Fruit fly (Drosophila melanogaster) whole organism, embryonic: ENCODE results near the gene bero.
A peak's percentile ranks its signal among the peaks of the same experiment; 100 is the strongest.

Experiments
- ATbp ChIP-seq: fragments of 200-800 bp; sonication (Bioruptor generic); optimal IDR thresholded peaks from 2 replicates; lab custom pipeline; 2017; ENCODE audit warnings: missing biosample characterization, mild to moderate bottlenecking, missing genetic modification characterization, missing genetic modification reagents
- Adf1 ChIP-seq: fragments of 200-800 bp; sonication (Bioruptor generic); IDR thresholded peaks from 2 replicates; pipeline ENCODE4 v1.3.6; 2022; ENCODE audit warnings: missing biosample characterization, missing genetic modification characterization
- CG11504 ChIP-seq: fragments of 200-800 bp; sonication (Bioruptor generic); optimal IDR thresholded peaks from 3 replicates; lab custom pipeline; 2019; ENCODE audit warnings: missing biosample characterization, mild to moderate bottlenecking, missing genetic modification characterization, moderate library complexity
- CG13287 ChIP-seq: fragments of 200-800 bp; sonication (Bioruptor generic); IDR thresholded peaks from 2 replicates; pipeline ENCODE4 v1.3.6; 2022; ENCODE audit warnings: missing biosample characterization, missing genetic modification characterization; ENCODE audit not compliant: partially characterized antibody
- CG15514 ChIP-seq: fragments of 200-800 bp; sonication (Bioruptor generic); optimal IDR thresholded peaks from 3 replicates; lab custom pipeline; 2017; ENCODE audit warnings: missing biosample characterization, missing genetic modification characterization, mild to moderate bottlenecking, moderate library complexity, missing genetic modification reagents
- CG15601 ChIP-seq: fragments of 200-800 bp; sonication (Bioruptor generic); optimal IDR thresholded peaks from 3 replicates; lab custom pipeline; 2019; ENCODE audit warnings: missing biosample characterization, mild to moderate bottlenecking, missing genetic modification characterization, moderate library complexity
- CG1603 ChIP-seq: fragments of 200-800 bp; sonication (Bioruptor generic); optimal IDR thresholded peaks from 2 replicates; lab custom pipeline; 2019; ENCODE audit warnings: missing biosample characterization, mild to moderate bottlenecking, missing genetic modification characterization, moderate library complexity
- CG17359 ChIP-seq: fragments of 200-800 bp; sonication (Bioruptor generic); optimal IDR thresholded peaks from 3 replicates; lab custom pipeline; 2018; ENCODE audit warnings: missing biosample characterization, mild to moderate bottlenecking, missing genetic modification characterization, moderate library complexity
- CG2199 ChIP-seq: fragments of 200-800 bp; sonication (Bioruptor generic); IDR thresholded peaks from 3 replicates; pipeline ENCODE4 v1.3.6; 2022; ENCODE audit warnings: missing biosample characterization, missing genetic modification characterization
- CG4617 ChIP-seq: fragments of 200-800 bp; sonication (Bioruptor generic); optimal IDR thresholded peaks from 3 replicates; lab custom pipeline; 2016; ENCODE audit warnings: missing biosample characterization, missing genetic modification characterization, borderline replicate concordance
- CG4707 ChIP-seq: fragments of 200-800 bp; sonication (Bioruptor generic); optimal IDR thresholded peaks from 2 replicates; lab custom pipeline; 2018; ENCODE audit warnings: missing biosample characterization, mild to moderate bottlenecking, missing genetic modification characterization, moderate library complexity
- CG4854 ChIP-seq: fragments of 200-800 bp; sonication (Bioruptor generic); optimal IDR thresholded peaks from 2 replicates; lab custom pipeline; 2016; ENCODE audit warnings: missing biosample characterization, missing genetic modification characterization, inconsistent platforms
- CG6654 ChIP-seq: fragments of 200-800 bp; sonication (Bioruptor generic); optimal IDR thresholded peaks from 2 replicates; lab custom pipeline; 2017; ENCODE audit warnings: missing biosample characterization, mild to moderate bottlenecking, missing genetic modification characterization
- CG6791 ChIP-seq: fragments of 200-800 bp; sonication (Bioruptor generic); IDR thresholded peaks from 3 replicates; pipeline ENCODE4 v1.3.6; 2022; ENCODE audit warnings: missing biosample characterization, missing genetic modification characterization; ENCODE audit not compliant: partially characterized antibody
- CG6813 ChIP-seq: fragments of 200-800 bp; sonication (Bioruptor generic); optimal IDR thresholded peaks from 2 replicates; lab custom pipeline; 2017; ENCODE audit warnings: missing biosample characterization, missing genetic modification characterization, mild to moderate bottlenecking, moderate library complexity, missing genetic modification reagents
- CG7928 ChIP-seq: fragments of 200-800 bp; sonication (Bioruptor generic); optimal IDR thresholded peaks from 2 replicates; lab custom pipeline; 2017; ENCODE audit warnings: missing biosample characterization, mild to moderate bottlenecking, missing genetic modification characterization
- CG8281 ChIP-seq: fragments of 200-800 bp; sonication (Bioruptor generic); optimal IDR thresholded peaks from 2 replicates; lab custom pipeline; 2018; ENCODE audit warnings: missing biosample characterization, mild to moderate bottlenecking, missing genetic modification characterization, moderate library complexity
- CG8478 ChIP-seq: fragments of >200 bp; optimal IDR thresholded peaks from 2 replicates; lab custom pipeline; 2018
- CG9876 ChIP-seq: fragments of 200-800 bp; sonication (Bioruptor generic); optimal IDR thresholded peaks from 2 replicates; lab custom pipeline; 2016; ENCODE audit warnings: missing biosample characterization, missing genetic modification characterization
- CG9932 ChIP-seq: fragments of 200-800 bp; sonication (Bioruptor generic); IDR thresholded peaks from 2 replicates; pipeline ENCODE4 v1.3.6; 2022; ENCODE audit warnings: missing biosample characterization, missing genetic modification characterization
- Chrac-16 ChIP-seq: fragments of 200-800 bp; sonication (Bioruptor generic); optimal IDR thresholded peaks from 3 replicates; lab custom pipeline; 2016; ENCODE audit warnings: missing biosample characterization, missing genetic modification characterization
- Deaf1 ChIP-seq: fragments of 200-800 bp; optimal IDR thresholded peaks from 3 replicates; lab custom pipeline; 2019; ENCODE audit warnings: missing biosample characterization, mild to moderate bottlenecking, missing genetic modification characterization, moderate library complexity
- E2f2 ChIP-seq: fragments of 200-800 bp; sonication (Bioruptor generic); IDR thresholded peaks from 2 replicates; pipeline ENCODE4 v1.3.6; 2022; ENCODE audit warnings: missing biosample characterization, missing genetic modification characterization
- ERR ChIP-seq: fragments of 200-800 bp; sonication (Bioruptor generic); optimal IDR thresholded peaks from 2 replicates; lab custom pipeline; 2016; ENCODE audit warnings: missing biosample characterization, missing genetic modification characterization
- Hey ChIP-seq: fragments of 200-800 bp; sonication (Bioruptor generic); optimal IDR thresholded peaks from 3 replicates; lab custom pipeline; 2018; ENCODE audit warnings: missing biosample characterization, mild to moderate bottlenecking, missing genetic modification characterization
- Max ChIP-seq: fragments of 200-800 bp; sonication (Bioruptor generic); optimal IDR thresholded peaks from 2 replicates; lab custom pipeline; 2016; ENCODE audit warnings: missing biosample characterization, mild to moderate bottlenecking, missing genetic modification characterization
- Med ChIP-seq: fragments of 200-800 bp; sonication (Bioruptor generic); peaks from one replicate; lab custom pipeline; 2016; ENCODE audit warnings: missing biosample characterization, missing genetic modification characterization, mild to moderate bottlenecking, inconsistent platforms, moderate library complexity
- Meics ChIP-seq: fragments of 200-800 bp; sonication (Bioruptor generic); optimal IDR thresholded peaks from 2 replicates; lab custom pipeline; 2017; ENCODE audit warnings: missing biosample characterization, mild to moderate bottlenecking, missing genetic modification characterization
- NK7.1 ChIP-seq: fragments of 200-800 bp; sonication (Bioruptor generic); optimal IDR thresholded peaks from 3 replicates; lab custom pipeline; 2016; ENCODE audit warnings: missing biosample characterization, missing genetic modification characterization
- Neu2 ChIP-seq: fragments of 200-800 bp; sonication (Bioruptor generic); optimal IDR thresholded peaks from 3 replicates; lab custom pipeline; 2016; ENCODE audit warnings: missing biosample characterization, missing genetic modification characterization, borderline replicate concordance
- Ptx1 ChIP-seq: fragments of 200-800 bp; sonication (Bioruptor generic); IDR thresholded peaks from 2 replicates; pipeline ENCODE4 v1.3.6; 2022; ENCODE audit warnings: missing biosample characterization, missing genetic modification characterization
- Sox102F ChIP-seq: fragments of 200-800 bp; sonication (Bioruptor generic); optimal IDR thresholded peaks from 2 replicates; lab custom pipeline; 2018; ENCODE audit warnings: missing biosample characterization, mild to moderate bottlenecking, missing genetic modification characterization, moderate library complexity
- Sry-δ ChIP-seq: fragments of 200-800 bp; sonication (Bioruptor generic); optimal IDR thresholded peaks from 2 replicates; lab custom pipeline; 2016; ENCODE audit warnings: missing biosample characterization, missing genetic modification characterization
- Taf1 ChIP-seq: fragments of 200-800 bp; sonication (Bioruptor generic); IDR thresholded peaks from 2 replicates; pipeline ENCODE4 v1.3.6; 2022; ENCODE audit warnings: missing biosample characterization, missing genetic modification characterization
- ato ChIP-seq: fragments of 200-800 bp; sonication (Bioruptor generic); IDR thresholded peaks from 2 replicates; pipeline ENCODE4 v1.3.6; 2022; ENCODE audit warnings: missing biosample characterization, missing genetic modification characterization; ENCODE audit not compliant: partially characterized antibody
- az2 ChIP-seq: fragments of 200-800 bp; sonication (Bioruptor generic); optimal IDR thresholded peaks from 3 replicates; lab custom pipeline; 2016; ENCODE audit warnings: missing biosample characterization, missing genetic modification characterization
- chn ChIP-seq: fragments of 200-800 bp; sonication (Bioruptor generic); optimal IDR thresholded peaks from 2 replicates; lab custom pipeline; 2016; ENCODE audit warnings: missing biosample characterization, missing genetic modification characterization
- gem ChIP-seq: fragments of 200-800 bp; sonication (Bioruptor generic); optimal IDR thresholded peaks from 2 replicates; lab custom pipeline; 2019; ENCODE audit warnings: missing biosample characterization, mild to moderate bottlenecking, missing genetic modification characterization, moderate library complexity
- jing ChIP-seq: fragments of 200-800 bp; sonication (Bioruptor generic); optimal IDR thresholded peaks from 2 replicates; lab custom pipeline; 2018; ENCODE audit warnings: missing biosample characterization, mild to moderate bottlenecking, missing genetic modification characterization
- otp ChIP-seq: fragments of 200-800 bp; sonication (Bioruptor generic); IDR thresholded peaks from 3 replicates; pipeline ENCODE4, ENCODE4 v1.3.6; 2022; ENCODE audit warnings: missing biosample characterization, missing genetic modification characterization
- pita ChIP-seq: fragments of 200-800 bp; sonication (Bioruptor generic); optimal IDR thresholded peaks from 2 replicates; lab custom pipeline; 2017; ENCODE audit warnings: missing biosample characterization, mild to moderate bottlenecking, missing genetic modification characterization
- pzg ChIP-seq: fragments of 200-800 bp; sonication (Bioruptor generic); optimal IDR thresholded peaks from 3 replicates; lab custom pipeline; 2018; ENCODE audit warnings: missing biosample characterization, mild to moderate bottlenecking, missing genetic modification characterization, moderate library complexity
- ranshi ChIP-seq: fragments of 200-800 bp; sonication (Bioruptor generic); IDR thresholded peaks from 2 replicates; pipeline ENCODE4 v1.3.6; 2022; ENCODE audit warnings: missing biosample characterization, missing genetic modification characterization
- so ChIP-seq: fragments of 200-800 bp; sonication (Bioruptor generic); IDR thresholded peaks from 3 replicates; pipeline ENCODE4 v1.3.6; 2022; ENCODE audit warnings: missing biosample characterization, missing genetic modification characterization
- tio ChIP-seq: fragments of 200-800 bp; sonication (Bioruptor generic); optimal IDR thresholded peaks from 2 replicates; lab custom pipeline; 2017; ENCODE audit warnings: missing biosample characterization, missing genetic modification characterization, inconsistent platforms
- tll ChIP-seq, 2 experiments: fragments of 200-800 bp in 1 of 2; fragments of >200 bp in 1 of 2; sonication (Bioruptor generic) in 1 of 2; optimal IDR thresholded peaks; 2 replicates each; lab custom pipeline; 2017 to 2019; ENCODE audit warnings: missing biosample characterization in 2 of 2, missing genetic modification characterization in 2 of 2, mild to moderate bottlenecking in 1 of 2, moderate library complexity in 1 of 2
- ttk ChIP-seq: fragments of 200-800 bp; sonication (Bioruptor generic); IDR thresholded peaks from 2 replicates; pipeline ENCODE4 v2.1.2; 2022; ENCODE audit warnings: missing biosample characterization, missing genetic modification characterization
- vfl ChIP-seq: fragments of 200-800 bp; sonication (Bioruptor generic); optimal IDR thresholded peaks from 2 replicates; lab custom pipeline; 2016; ENCODE audit warnings: missing biosample characterization, missing genetic modification characterization
- wek ChIP-seq: fragments of 200-800 bp; sonication (Bioruptor generic); optimal IDR thresholded peaks from 3 replicates; lab custom pipeline; 2018; ENCODE audit warnings: missing biosample characterization, mild to moderate bottlenecking, missing genetic modification characterization, moderate library complexity
- zen ChIP-seq: fragments of 200-800 bp; sonication (Bioruptor generic); optimal IDR thresholded peaks from 3 replicates; lab custom pipeline; 2018; ENCODE audit warnings: missing biosample characterization, mild to moderate bottlenecking, missing genetic modification characterization, moderate library complexity

bero gene

DNA sequence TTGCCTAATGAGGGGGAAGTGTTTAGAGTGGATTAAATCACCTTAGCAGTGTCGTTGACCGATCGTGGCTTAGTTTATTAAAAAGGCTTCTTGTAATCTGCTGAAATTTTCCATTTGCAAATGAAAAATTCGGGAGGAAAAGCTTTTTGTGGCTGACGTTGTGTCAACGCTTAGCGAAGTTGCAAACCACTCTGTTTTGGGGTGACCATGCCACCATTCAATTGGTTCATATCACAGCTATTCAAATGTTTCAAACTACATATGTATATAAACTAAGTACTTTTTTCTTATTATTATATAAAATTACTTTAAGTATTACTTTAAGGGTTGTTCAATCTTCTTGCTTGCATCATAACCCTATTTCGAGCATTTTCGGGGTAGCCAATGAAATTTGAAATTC lies 6.9 kb upstream of the bero start (continued):
- TF ChIP-seq pzg (GFP tag; lab: Kevin White, UChicago) (no peak), pita (peak; percentile 44), ato (no peak), ttk (no peak), CG9876 (GFP tag; lab: Kevin White, UChicago) (no peak), CG8478 (no peak), CG11504 (tag; lab: Kevin White, UChicago) (peak; percentile 83), E2f2 (GFP tag; lab: Robert Waterston, UW) (peak; percentile 52), CG13287 (GFP tag; lab: Robert Waterston, UW) (peak; percentile 8; the same call in 1 of the 2 replicates), CG15514 (GFP tag; lab: Kevin White, UChicago) (peak; percentile 10), tll (GFP tag; optimal IDR thresholded peaks at IDR 0.05; lab: Kevin White, UChicago) (no peak), Meics (no peak), Max (GFP tag; lab: Kevin White, UChicago) (no peak), Chrac-16 (GFP tag; lab: Kevin White, UChicago) (no peak), CG17359 (tag; lab: Kevin White, UChicago) (no peak), Taf1 (GFP tag; lab: Robert Waterston, UW) (no peak), CG2199 (GFP tag; lab: Robert Waterston, UW) (peak; percentile 82; the same call in 1 of the 3 replicates), CG15601 (tag; lab: Kevin White, UChicago) (peak; percentile 74), NK7.1 (GFP tag; lab: Kevin White, UChicago) (no peak), Med (peak; percentile 39), vfl (GFP tag; lab: Kevin White, UChicago) (no peak), so (GFP tag; lab: Robert Waterston, UW) (no peak), Sry-δ (no peak), CG1603 (tag; lab: Kevin White, UChicago) (peak; percentile 2), Neu2 (GFP tag; lab: Kevin White, UChicago) (no peak), zen (tag; lab: Kevin White, UChicago) (no peak), CG6813 (GFP tag; lab: Kevin White, UChicago) (no peak), ranshi (peak; percentile 82), otp (GFP tag; lab: Robert Waterston, UW) (no peak), jing (GFP tag; lab: Kevin White, UChicago) (no peak)
- TF ChIP-seq, all 482 proteins: peak for 15

DNA sequence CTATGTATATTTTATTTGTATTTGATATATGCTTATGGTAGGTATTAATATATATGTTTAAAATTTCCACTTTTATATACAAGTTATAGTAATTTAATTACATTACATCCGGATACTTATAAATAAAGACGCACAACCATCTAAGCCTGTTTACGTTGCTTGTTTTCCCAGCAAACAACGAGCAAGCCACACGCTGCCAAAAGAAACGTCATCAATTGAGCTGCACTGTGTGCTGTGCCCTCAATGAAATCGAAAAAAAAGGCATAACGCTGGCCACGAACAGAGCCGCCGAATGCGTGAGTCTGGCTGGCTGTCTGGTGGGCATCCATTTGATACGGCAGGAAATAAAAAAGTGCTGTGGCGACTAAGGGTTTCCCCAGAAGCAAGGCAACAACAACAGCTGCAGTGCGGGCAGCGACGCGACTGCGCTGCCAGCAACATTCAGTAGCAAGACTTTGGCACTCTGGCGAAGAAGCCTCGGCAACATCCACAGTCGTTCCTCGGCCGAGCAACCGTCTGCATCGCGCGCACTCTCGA lies 6.3 kb upstream of the bero start, which contains the start of gene twit:
TSS of gene twit (plus strand) at position 487 of the 537 bp plus-strand sequence.
- TF ChIP-seq chn (GFP tag; lab: Kevin White, UChicago) (no peak), ATbp (peak; percentile 77), Adf1 (GFP tag; lab: Robert Waterston, UW) (peak; percentile 28; the same call in 1 of the 2 replicates), wek (GFP tag; lab: Kevin White, UChicago) (peak; percentile 1), pita (no peak), Ptx1 (GFP tag; lab: Robert Waterston, UW) (0 out of 2 replicates have a peak, but pooled peaks have one; percentile 8), tio (GFP tag; lab: Kevin White, UChicago) (no peak), CG4617 (GFP tag; lab: Kevin White, UChicago) (no peak), az2 (GFP tag; lab: Kevin White, UChicago) (no peak), CG8281 (tag; lab: Kevin White, UChicago) (no peak), CG7928 (GFP tag; lab: Kevin White, UChicago) (no peak), CG6791 (GFP tag; lab: Robert Waterston, UW) (no peak), Hey (tag; lab: Kevin White, UChicago) (no peak), CG6654 (GFP tag; lab: Kevin White, UChicago) (no peak), CG4854 (GFP tag; lab: Kevin White, UChicago) (no peak), Sox102F (GFP tag; lab: Kevin White, UChicago) (peak; percentile 20), gem (tag; lab: Kevin White, UChicago) (no peak), ERR (GFP tag; lab: Kevin White, UChicago) (no peak), CG4707 (GFP tag; lab: Kevin White, UChicago) (peak; percentile 17), CG17359 (tag; lab: Kevin White, UChicago) (peak; percentile 14), CG9932 (GFP tag; lab: Robert Waterston, UW) (peak; percentile 29; the same call in 1 of the 2 replicates), Deaf1 (tag; lab: Kevin White, UChicago) (peak; percentile 56)
